Fruit fly (Drosophila melanogaster): Measurements from ENCODE around the gene CG32483.

DNA sequence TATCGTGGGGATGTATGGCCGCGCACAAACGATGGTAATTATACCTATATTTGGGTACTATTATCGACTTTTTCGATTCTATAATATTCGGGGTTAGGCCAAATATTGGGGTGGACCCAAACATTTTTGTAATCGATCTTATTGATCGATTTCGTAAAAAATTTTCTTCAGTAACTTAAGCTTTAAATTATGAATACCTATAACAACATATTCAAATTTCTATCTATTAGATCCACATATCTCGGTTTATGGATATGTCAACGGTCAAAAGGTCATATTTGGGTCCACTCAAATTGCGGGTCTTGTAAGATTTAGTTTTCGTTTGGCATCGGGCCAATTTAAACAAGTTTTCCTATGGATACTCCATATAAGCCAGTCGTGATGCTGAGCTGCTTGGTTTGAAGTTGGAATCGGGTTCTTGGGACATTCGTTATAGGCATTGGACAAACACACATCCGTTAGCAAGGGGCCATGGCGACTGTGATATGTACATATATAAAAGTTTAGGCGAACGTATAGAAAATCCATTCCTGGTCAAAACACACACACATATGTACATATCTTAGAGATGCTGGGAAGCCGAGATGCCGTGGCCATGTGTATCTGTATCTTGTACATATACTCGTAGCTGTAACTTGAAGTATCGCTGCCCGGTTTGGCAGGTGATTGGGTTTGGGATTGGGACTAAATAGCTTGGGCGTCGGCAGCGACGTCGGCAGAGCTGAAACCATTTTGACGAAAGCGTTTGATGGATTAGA, 10.5 kb upstream of the CG32483 start:
- TF ChIP-seq usp (GFP tag; optimal IDR thresholded peaks at IDR 0.05) (no peak), EcR (GFP tag; optimal IDR thresholded peaks at IDR 0.05) (no peak), pan (optimal IDR thresholded peaks at IDR 0.05) (no peak), CG8478 (optimal IDR thresholded peaks at IDR 0.05) (no peak)
